ENCODE assay signal across 5 fruit fly cellular contexts in the genomic region with DNA sequence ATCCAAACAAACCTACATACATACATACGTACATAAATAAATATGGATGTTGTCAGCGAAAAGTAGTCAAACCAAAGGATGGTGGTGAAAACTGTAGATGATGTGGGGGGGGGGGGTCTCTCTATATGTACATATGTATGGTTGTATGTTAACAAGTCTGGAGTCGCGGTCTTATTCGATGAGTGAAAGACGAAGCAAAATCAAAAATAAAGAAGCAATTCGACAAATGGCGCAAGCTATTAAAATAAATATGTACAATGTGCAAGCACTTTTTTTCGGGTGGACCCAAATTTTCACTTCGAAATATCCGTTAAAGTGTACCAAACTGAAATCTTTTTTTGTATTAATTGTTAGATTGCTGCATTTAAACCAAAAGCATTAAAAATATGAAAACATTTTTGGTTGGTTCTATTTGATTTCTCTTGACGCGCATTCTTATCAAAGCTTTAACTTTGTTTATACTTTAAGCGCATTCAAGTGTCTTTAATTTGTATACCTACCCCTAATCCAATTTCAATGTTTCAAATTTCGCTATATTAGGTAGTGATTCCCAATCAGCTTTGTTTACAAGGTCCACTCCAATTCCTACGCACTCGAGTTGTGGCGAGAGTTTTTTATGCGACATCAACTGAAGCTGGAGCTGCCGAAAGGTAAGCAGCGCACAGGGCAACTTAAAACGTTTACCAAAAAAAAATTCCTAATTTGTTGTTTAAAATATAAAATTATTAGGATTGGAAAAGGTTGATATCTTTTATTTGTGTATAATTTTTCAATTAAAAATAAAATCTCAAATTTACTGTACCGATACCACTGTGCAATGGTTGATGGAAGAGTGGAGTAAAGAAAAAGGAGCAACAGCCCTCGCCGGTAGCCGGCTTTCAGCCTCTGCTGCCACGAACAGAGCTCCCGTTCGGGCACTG.
TF ChIP-seq lines count a peak whose summit lies in the region.

Gene CG31807, minus strand, starts transcription at position 51 of the 920 bp plus-strand sequence.

- peak; percentile 29 for TF ChIP-seq CTCF in whole organism, embryonic (GFP tag; optimal IDR thresholded peaks at IDR 0.05; lab: Kevin White, UChicago)

TF ChIP-seq in whole organism, adult, 20 proteins besides CTCF, POLR2A, EP300 and RAD21:
- no peak for TF ChIP-seq CG7045 (GFP tag; optimal IDR thresholded peaks at IDR 0.05; lab: Kevin White, UChicago)
- TF ChIP-seq cic (GFP tag; optimal IDR thresholded peaks at IDR 0.05; lab: Kevin White, UChicago), result no peak
- no peak for TF ChIP-seq cnc (optimal IDR thresholded peaks at IDR 0.05; lab: Kevin White, UChicago)
- TF ChIP-seq Clk (GFP tag; optimal IDR thresholded peaks at IDR 0.05; lab: Kevin White, UChicago), result no peak
- peak; percentile 32 for TF ChIP-seq pad (GFP tag; optimal IDR thresholded peaks at IDR 0.05; lab: Kevin White, UChicago)
- peak; percentile 46 for TF ChIP-seq CG14711 (tag; optimal IDR thresholded peaks at IDR 0.05; lab: Kevin White, UChicago)
- no peak for TF ChIP-seq CG33017 (tag; optimal IDR thresholded peaks at IDR 0.05; lab: Kevin White, UChicago)
- peak; percentile 74 for TF ChIP-seq tj (GFP tag; optimal IDR thresholded peaks at IDR 0.05; lab: Kevin White, UChicago)
- peak; percentile 45 for TF ChIP-seq Hr96 (GFP tag; optimal IDR thresholded peaks at IDR 0.05; lab: Kevin White, UChicago)
- peak; percentile 6 for TF ChIP-seq kay (GFP tag; lab: Kevin White, UChicago; ENCODE audit: borderline replicate concordance)
- TF ChIP-seq ovo (GFP tag; optimal IDR thresholded peaks at IDR 0.05; lab: Kevin White, UChicago), result no peak
- peak; percentile 92 for TF ChIP-seq bab1 (GFP tag; optimal IDR thresholded peaks at IDR 0.05; lab: Kevin White, UChicago)
- TF ChIP-seq Crg-1 (GFP tag; optimal IDR thresholded peaks at IDR 0.05; lab: Kevin White, UChicago), result no peak
- peak; percentile 64 for TF ChIP-seq CG7101 (tag; optimal IDR thresholded peaks at IDR 0.05; lab: Kevin White, UChicago)
- peak; percentile 19 for TF ChIP-seq CG11617 (GFP tag; optimal IDR thresholded peaks at IDR 0.05; lab: Kevin White, UChicago)
TF ChIP-seq in whole organism, adult: peak in this region for 8.

TF ChIP-seq in whole organism, embryonic, 481 proteins besides CTCF, POLR2A, EP300 and RAD21 (continues in another document):
- TF ChIP-seq CG8388 (GFP tag; optimal IDR thresholded peaks at IDR 0.05; lab: Kevin White, UChicago) (peak; percentile 68), CG34376 (GFP tag; optimal IDR thresholded peaks at IDR 0.05; lab: Kevin White, UChicago) (no peak), CG8478 (optimal IDR thresholded peaks at IDR 0.05; lab: Kevin White, UChicago) (no peak), CG2116 (GFP tag; optimal IDR thresholded peaks at IDR 0.05; lab: Kevin White, UChicago) (no peak), Asciz (GFP tag; optimal IDR thresholded peaks at IDR 0.05; lab: Kevin White, UChicago) (peak; percentile 71), CG6791 (GFP tag; IDR thresholded peaks at IDR 0.05; lab: Robert Waterston, UW; ENCODE audit: partially characterized antibody) (no peak), CG7928 (GFP tag; optimal IDR thresholded peaks at IDR 0.05; lab: Kevin White, UChicago) (no peak), tll (GFP tag; optimal IDR thresholded peaks at IDR 0.05; lab: Kevin White, UChicago) (no peak), hth (optimal IDR thresholded peaks at IDR 0.05; lab: Kevin White, UChicago) (no peak), Fer2 (tag; optimal IDR thresholded peaks at IDR 0.05; lab: Kevin White, UChicago) (peak; percentile 12), MESR4 (GFP tag; optimal IDR thresholded peaks at IDR 0.05; lab: Kevin White, UChicago) (no peak), Dll (GFP tag; IDR thresholded peaks at IDR 0.05; lab: Robert Waterston, UW; ENCODE audit: partially characterized antibody) (no peak), CG1603 (tag; optimal IDR thresholded peaks at IDR 0.05; lab: Kevin White, UChicago) (peak; percentile 44), Taf1 (GFP tag; IDR thresholded peaks at IDR 0.05; lab: Robert Waterston, UW) (no peak), Mes4 (GFP tag; optimal IDR thresholded peaks at IDR 0.05; lab: Kevin White, UChicago) (peak; percentile 75), Sry-β (GFP tag; optimal IDR thresholded peaks at IDR 0.05; lab: Kevin White, UChicago) (peak; percentile 3)

TF ChIP-seq in whole organism, prepupa, 60 proteins besides CTCF, POLR2A, EP300 and RAD21 (continues in another document):
- peak; percentile 97 for TF ChIP-seq CG32006 (GFP tag; optimal IDR thresholded peaks at IDR 0.05; lab: Kevin White, UChicago)
- TF ChIP-seq CG6854 (GFP tag; optimal IDR thresholded peaks at IDR 0.05; lab: Kevin White, UChicago), result peak; percentile 63
- peak; percentile 94 for TF ChIP-seq svp (GFP tag; lab: Kevin White, UChicago)
- peak; percentile 95 for TF ChIP-seq CG16779 (tag; optimal IDR thresholded peaks at IDR 0.05; lab: Kevin White, UChicago)
- TF ChIP-seq CG34406 (GFP tag; optimal IDR thresholded peaks at IDR 0.05; lab: Kevin White, UChicago), result peak; percentile 96
- peak; percentile 91 for TF ChIP-seq Hr39 (GFP tag; optimal IDR thresholded peaks at IDR 0.05; lab: Kevin White, UChicago)
- peak; percentile 96 for TF ChIP-seq Hr4 (GFP tag; optimal IDR thresholded peaks at IDR 0.05; lab: Kevin White, UChicago)
- peak; percentile 68 for TF ChIP-seq eg (GFP tag; IDR thresholded peaks at IDR 0.05; lab: Robert Waterston, UW)
- peak; percentile 97 for TF ChIP-seq CG3919 (GFP tag; optimal IDR thresholded peaks at IDR 0.05; lab: Kevin White, UChicago)
- TF ChIP-seq Hr38 (GFP tag; optimal IDR thresholded peaks at IDR 0.05; lab: Kevin White, UChicago), result peak; percentile 9
- peak; percentile 95 for TF ChIP-seq CG4318 (GFP tag; optimal IDR thresholded peaks at IDR 0.05; lab: Kevin White, UChicago)
- TF ChIP-seq Ets21C (GFP tag; optimal IDR thresholded peaks at IDR 0.05; lab: Kevin White, UChicago), result peak; percentile 87
- peak; percentile 95 for TF ChIP-seq CG1621 (tag; optimal IDR thresholded peaks at IDR 0.05; lab: Kevin White, UChicago)
- peak; percentile 93 for TF ChIP-seq CG6792 (GFP tag; optimal IDR thresholded peaks at IDR 0.05; lab: Kevin White, UChicago)
- peak; percentile 97 for TF ChIP-seq CG8632 (GFP tag; optimal IDR thresholded peaks at IDR 0.05; lab: Kevin White, UChicago)
- TF ChIP-seq fd85E (GFP tag; optimal IDR thresholded peaks at IDR 0.05; lab: Kevin White, UChicago), result peak; percentile 85
- TF ChIP-seq Sox14 (GFP tag; optimal IDR thresholded peaks at IDR 0.05; lab: Kevin White, UChicago), result peak; percentile 97

TF ChIP-seq in whole organism, pupa, 21 proteins besides CTCF, POLR2A, EP300 and RAD21 (continues in another document):
- TF ChIP-seq rn (GFP tag; IDR thresholded peaks at IDR 0.05; lab: Robert Waterston, UW) (peak; percentile 49), Pif1B (GFP tag; optimal IDR thresholded peaks at IDR 0.05; lab: Kevin White, UChicago) (peak; percentile 98), CG8301 (tag; optimal IDR thresholded peaks at IDR 0.05; lab: Kevin White, UChicago) (peak; percentile 96), CG4496 (GFP tag; IDR thresholded peaks at IDR 0.05; lab: Robert Waterston, UW) (peak; percentile 86; the same call in 2 of the 3 replicates), CG10348 (GFP tag; IDR thresholded peaks at IDR 0.05; lab: Robert Waterston, UW) (no peak), CG17806 (tag; optimal IDR thresholded peaks at IDR 0.05; lab: Kevin White, UChicago) (peak; percentile 92), Snoo (tag; optimal IDR thresholded peaks at IDR 0.05; lab: Kevin White, UChicago) (peak; percentile 91), CG12605 (GFP tag; IDR thresholded peaks at IDR 0.05; lab: Robert Waterston, UW) (peak; percentile 87), gl (tag; optimal IDR thresholded peaks at IDR 0.05; lab: Kevin White, UChicago) (peak; percentile 90), CG13204 (GFP tag; optimal IDR thresholded peaks at IDR 0.05; lab: Kevin White, UChicago) (peak; percentile 92), CG15710 (tag; optimal IDR thresholded peaks at IDR 0.05; lab: Kevin White, UChicago) (peak; percentile 97), fd96Ca (GFP tag; IDR thresholded peaks at IDR 0.05; lab: Robert Waterston, UW) (no peak; the same call in none of the 3 replicates), Ets98B (GFP tag; IDR thresholded peaks at IDR 0.05; lab: Robert Waterston, UW) (peak; percentile 78; the same call in 1 of the 2 replicates), CG8159 (tag; optimal IDR thresholded peaks at IDR 0.05; lab: Kevin White, UChicago) (peak; percentile 100), CG34367 (tag; optimal IDR thresholded peaks at IDR 0.05; lab: Kevin White, UChicago) (peak; percentile 96), CG14655 (GFP tag; optimal IDR thresholded peaks at IDR 0.05; lab: Kevin White, UChicago) (peak; percentile 96), Pif1A (GFP tag; optimal IDR thresholded peaks at IDR 0.05; lab: Kevin White, UChicago) (peak; percentile 98), CG9948 (tag; optimal IDR thresholded peaks at IDR 0.05; lab: Kevin White, UChicago) (peak; percentile 97)

TF ChIP-seq in whole organism, wandering third instar larva, 38 proteins besides CTCF, POLR2A, EP300 and RAD21 (continues in another document):
- TF ChIP-seq Hr78 (GFP tag; optimal IDR thresholded peaks at IDR 0.05; lab: Kevin White, UChicago), result no peak
- TF ChIP-seq Hnf4 (GFP tag; optimal IDR thresholded peaks at IDR 0.05; lab: Kevin White, UChicago), result peak; percentile 61
- TF ChIP-seq dsf (GFP tag; optimal IDR thresholded peaks at IDR 0.05; lab: Kevin White, UChicago; ENCODE audit: borderline replicate concordance), result peak; percentile 6
- peak; percentile 67 for TF ChIP-seq CrebA (GFP tag; optimal IDR thresholded peaks at IDR 0.05; lab: Kevin White, UChicago; ENCODE audit: borderline replicate concordance)
- peak; percentile 80 for TF ChIP-seq ey (GFP tag; optimal IDR thresholded peaks at IDR 0.05; lab: Kevin White, UChicago)
- TF ChIP-seq Sp1 (GFP tag; optimal IDR thresholded peaks at IDR 0.05; lab: Kevin White, UChicago), result peak; percentile 92
- TF ChIP-seq rgr (GFP tag; optimal IDR thresholded peaks at IDR 0.05; lab: Kevin White, UChicago), result peak; percentile 76
- peak; percentile 14 for TF ChIP-seq Jra (GFP tag; optimal IDR thresholded peaks at IDR 0.05; lab: Kevin White, UChicago)
- no peak for TF ChIP-seq Dif (GFP tag; optimal IDR thresholded peaks at IDR 0.05; lab: Kevin White, UChicago; ENCODE audit: partially characterized antibody)
- TF ChIP-seq brk (GFP tag; optimal IDR thresholded peaks at IDR 0.05; lab: Kevin White, UChicago), result peak; percentile 46
- TF ChIP-seq dl (GFP tag; optimal IDR thresholded peaks at IDR 0.05; lab: Kevin White, UChicago; ENCODE audit: insufficient read depth in 1 of 2, partially characterized antibody in 2 of 2), result no peak
- TF ChIP-seq lola (GFP tag; optimal IDR thresholded peaks at IDR 0.05; lab: Kevin White, UChicago), result no peak
- no peak for TF ChIP-seq Myc (optimal IDR thresholded peaks at IDR 0.05; lab: Kevin White, UChicago)
- no peak for TF ChIP-seq usp (GFP tag; optimal IDR thresholded peaks at IDR 0.05; lab: Kevin White, UChicago)
- no peak for TF ChIP-seq jim (GFP tag; optimal IDR thresholded peaks at IDR 0.05; lab: Kevin White, UChicago)
- peak; percentile 45 for TF ChIP-seq sage (GFP tag; optimal IDR thresholded peaks at IDR 0.05; lab: Kevin White, UChicago)
- TF ChIP-seq Rel (GFP tag; optimal IDR thresholded peaks at IDR 0.05; lab: Kevin White, UChicago), result peak; percentile 61
- TF ChIP-seq Rel (tag; optimal IDR thresholded peaks at IDR 0.05; lab: Kevin White, UChicago), result peak; percentile 70
- TF ChIP-seq fru (GFP tag; optimal IDR thresholded peaks at IDR 0.05; lab: Kevin White, UChicago), result peak; percentile 81
